Worm (Caenorhabditis elegans) whole organism, midembryonic: ENCODE measurements around the gene nhl-1.

ENCODE experiments used
- T22C8.4 ChIP-seq: fragments of 200-800 bp; sonication (Bioruptor generic); IDR thresholded peaks from 2 replicates; pipeline ENCODE4 v1.3.6; 2022; ENCODE audit warnings: missing genetic modification characterization, missing compliant biosample characterization
- cog-1 ChIP-seq: sonication (generic microtip); optimal IDR thresholded peaks from 2 replicates; lab custom pipeline; 2016; ENCODE audit warnings: missing genetic modification characterization, missing compliant biosample characterization
- flt-1 ChIP-seq: fragments of 200-800 bp; sonication (Bioruptor generic); IDR thresholded peaks from 2 replicates; pipeline ENCODE4 v1.3.6; 2022; ENCODE audit warnings: missing genetic modification characterization, missing compliant biosample characterization
- klf-2 ChIP-seq: fragments of 200-800 bp; sonication (Bioruptor generic); conservative IDR thresholded peaks from 2 replicates; pipeline ENCODE4 v1.3.6; 2022; ENCODE audit warnings: missing genetic modification reagents, missing genetic modification characterization, missing compliant biosample characterization
- med-1 ChIP-seq: sonication (generic microtip); optimal IDR thresholded peaks from 2 replicates; lab custom pipeline; 2017; ENCODE audit warnings: missing genetic modification characterization, mild to moderate bottlenecking, missing compliant biosample characterization, antibody characterized with exemption, missing genetic modification reagents; ENCODE audit not compliant: insufficient read depth
- ref-1 ChIP-seq: fragments of 200-800 bp; sonication (Bioruptor generic); conservative IDR thresholded peaks from 2 replicates; pipeline ENCODE4 v1.3.6; 2022; ENCODE audit warnings: missing genetic modification reagents, missing genetic modification characterization, missing compliant biosample characterization
- tab-1 ChIP-seq: fragments of 200-800 bp; sonication (Bioruptor generic); IDR thresholded peaks from 2 replicates; pipeline ENCODE4 v1.3.6; 2022; ENCODE audit warnings: missing genetic modification characterization, missing compliant biosample characterization
- ztf-23 ChIP-seq: fragments of 200-800 bp; sonication (Bioruptor generic); IDR thresholded peaks from 2 replicates; pipeline ENCODE4 v1.3.6; 2022; ENCODE audit warnings: missing genetic modification reagents, missing genetic modification characterization, missing compliant biosample characterization
- ztf-29 ChIP-seq: fragments of 200-800 bp; sonication (Bioruptor generic); IDR thresholded peaks from 2 replicates; pipeline ENCODE4 v1.3.6; 2022; ENCODE audit warnings: missing genetic modification reagents, missing genetic modification characterization, missing compliant biosample characterization

Gene nhl-1

DNA sequence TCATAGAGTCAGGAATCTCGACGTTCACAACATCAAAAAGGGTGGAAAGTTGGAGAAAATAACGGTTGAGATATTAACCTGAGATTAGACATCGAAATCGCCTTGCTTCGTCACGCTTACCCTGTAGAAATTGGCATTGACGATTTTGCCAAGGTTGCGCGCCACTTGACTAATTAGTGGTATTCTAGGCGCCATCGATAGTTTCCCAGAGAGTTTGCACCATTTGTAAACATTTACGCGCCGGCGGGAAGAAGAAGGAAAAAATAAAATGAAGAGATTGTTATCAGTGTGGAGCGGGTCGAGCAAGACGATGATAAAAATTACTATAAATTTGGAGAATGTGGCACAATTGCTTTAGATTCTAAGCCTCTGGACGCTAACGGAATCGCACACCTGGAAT, 43.4 kb downstream of the nhl-1 start:
- no peak for TF ChIP-seq tab-1 (GFP tag; lab: Robert Waterston, UW)
- TF ChIP-seq ref-1: no peak
- TF ChIP-seq ztf-23: no peak
- no peak for TF ChIP-seq ztf-29 (GFP tag; lab: Robert Waterston, UW)
- no peak for TF ChIP-seq cog-1 (tag; lab: Kevin White, UChicago)
- TF ChIP-seq flt-1 (GFP tag; lab: Robert Waterston, UW): no peak
- TF ChIP-seq T22C8.4 (GFP tag; lab: Robert Waterston, UW): no peak
- TF ChIP-seq klf-2 (GFP tag; lab: Robert Waterston, UW): no peak
- TF ChIP-seq med-1 (GFP tag; lab: Kevin White, UChicago): no peak

DNA sequence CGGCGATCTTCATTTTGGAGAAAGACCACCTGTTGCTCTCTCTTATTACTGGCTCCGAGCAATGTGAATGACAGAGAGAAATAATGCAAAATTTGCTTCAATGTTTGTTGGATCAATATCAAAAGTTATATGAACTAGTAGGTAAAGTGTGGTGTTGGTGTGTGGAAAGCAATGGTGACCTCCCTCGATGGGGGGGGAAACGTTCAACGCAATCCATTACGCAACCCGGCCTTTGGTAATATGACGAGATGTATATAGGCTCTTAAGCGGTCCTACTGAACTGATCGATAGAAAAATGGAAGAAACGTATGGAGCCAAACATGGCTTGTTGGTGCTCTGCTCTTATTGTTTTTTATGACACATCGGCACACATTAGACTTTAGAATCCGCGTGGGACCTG, 44.0 kb downstream of the nhl-1 start:
- no peak for TF ChIP-seq ref-1
- TF ChIP-seq ztf-23: no peak
- TF ChIP-seq med-1 (GFP tag; lab: Kevin White, UChicago): no peak
- no peak for TF ChIP-seq tab-1 (GFP tag; lab: Robert Waterston, UW)
- no peak for TF ChIP-seq cog-1 (tag; lab: Kevin White, UChicago)
- no peak for TF ChIP-seq flt-1 (GFP tag; lab: Robert Waterston, UW)
- TF ChIP-seq T22C8.4 (GFP tag; lab: Robert Waterston, UW): no peak; the same call in 1 of the 2 replicates
- TF ChIP-seq ztf-29 (GFP tag; lab: Robert Waterston, UW): no peak
- TF ChIP-seq klf-2 (GFP tag; lab: Robert Waterston, UW): no peak

DNA sequence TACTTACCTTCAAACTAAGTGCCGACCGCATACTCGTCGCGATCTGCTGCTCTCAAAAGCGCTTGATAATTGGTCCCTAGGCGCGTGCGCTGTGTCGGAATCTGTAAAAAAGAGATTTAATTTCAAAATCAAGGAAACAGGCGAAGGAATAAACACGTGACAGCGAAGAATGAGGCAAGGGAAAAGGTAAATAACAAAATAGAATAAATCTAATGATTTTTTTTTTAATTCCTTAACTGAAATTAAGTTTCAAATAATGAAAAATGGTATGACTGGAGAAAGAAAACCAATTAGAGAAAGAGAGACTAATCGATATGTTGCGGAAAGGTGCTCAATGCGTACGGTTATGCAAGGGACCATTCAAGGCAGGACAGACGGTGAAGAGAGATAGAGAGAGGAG, 44.5 kb downstream of the nhl-1 start, which contains the start of gene cya-1:
TSS of gene cya-1 (minus strand) at position 101 of the 400 bp plus-strand sequence.
- TF ChIP-seq ref-1 (no peak), cog-1 (tag; lab: Kevin White, UChicago) (no peak), tab-1 (GFP tag; lab: Robert Waterston, UW) (no peak), flt-1 (GFP tag; lab: Robert Waterston, UW) (no peak), ztf-23 (no peak), klf-2 (GFP tag; lab: Robert Waterston, UW) (no peak), med-1 (GFP tag; lab: Kevin White, UChicago) (no peak), ztf-29 (GFP tag; lab: Robert Waterston, UW) (no peak), T22C8.4 (GFP tag; lab: Robert Waterston, UW) (no peak)

DNA sequence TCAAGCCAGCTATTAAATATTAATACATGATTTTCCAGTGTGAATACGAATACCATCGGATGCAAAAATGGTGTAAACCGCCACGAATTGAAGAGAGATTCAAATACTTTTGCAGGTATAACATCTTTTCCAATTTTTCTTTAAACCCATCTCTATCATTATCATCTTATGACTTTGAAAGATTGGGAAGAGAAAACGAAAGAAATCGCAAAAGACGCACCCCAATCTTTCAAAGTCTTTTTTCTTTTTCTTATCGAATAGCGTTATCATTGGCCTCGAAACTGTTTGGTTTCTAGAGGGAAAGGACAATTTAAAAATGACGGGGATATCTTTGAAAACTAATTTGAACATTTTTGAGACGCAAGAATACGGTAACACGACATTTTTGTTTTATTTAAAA, 48.1 kb downstream of the nhl-1 start:
- TF ChIP-seq ztf-23 (no peak), ref-1 (no peak), ztf-29 (GFP tag; lab: Robert Waterston, UW) (no peak), klf-2 (GFP tag; lab: Robert Waterston, UW) (no peak), med-1 (GFP tag; lab: Kevin White, UChicago) (no peak), cog-1 (tag; lab: Kevin White, UChicago) (no peak), flt-1 (GFP tag; lab: Robert Waterston, UW) (no peak), tab-1 (GFP tag; lab: Robert Waterston, UW) (no peak), T22C8.4 (GFP tag; lab: Robert Waterston, UW) (no peak)

DNA sequence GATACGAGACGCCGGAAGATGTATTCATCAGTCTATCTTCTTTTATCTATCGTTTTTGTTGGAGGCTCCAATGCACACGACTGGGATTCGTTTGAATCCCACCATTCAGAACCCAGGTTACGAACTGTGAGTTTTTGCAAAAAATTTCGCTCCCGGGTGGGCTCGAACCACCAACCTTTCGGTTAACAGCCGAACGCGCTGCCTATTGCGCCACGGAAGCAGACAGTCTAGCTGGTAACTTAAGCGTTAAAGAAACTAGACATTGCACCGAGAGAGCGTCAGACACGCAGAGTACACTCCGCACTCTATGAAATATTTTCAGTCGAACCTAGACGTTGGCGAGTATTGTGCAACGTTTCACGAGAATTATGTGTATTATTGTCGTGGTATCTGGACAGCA, 49.6 kb downstream of the nhl-1 start:
- TF ChIP-seq ztf-23 (peak; percentile 81), flt-1 (GFP tag; lab: Robert Waterston, UW) (peak; percentile 92), med-1 (GFP tag; lab: Kevin White, UChicago) (no peak), tab-1 (GFP tag; lab: Robert Waterston, UW) (peak; percentile 87), ztf-29 (GFP tag; lab: Robert Waterston, UW) (peak; percentile 40; the same call in 1 of the 2 replicates), cog-1 (tag; lab: Kevin White, UChicago) (no peak), ref-1 (peak; percentile 62), klf-2 (GFP tag; lab: Robert Waterston, UW) (0 out of 2 replicates have a peak, but pooled peaks have one; percentile 59), T22C8.4 (GFP tag; lab: Robert Waterston, UW) (peak; percentile 72)

DNA sequence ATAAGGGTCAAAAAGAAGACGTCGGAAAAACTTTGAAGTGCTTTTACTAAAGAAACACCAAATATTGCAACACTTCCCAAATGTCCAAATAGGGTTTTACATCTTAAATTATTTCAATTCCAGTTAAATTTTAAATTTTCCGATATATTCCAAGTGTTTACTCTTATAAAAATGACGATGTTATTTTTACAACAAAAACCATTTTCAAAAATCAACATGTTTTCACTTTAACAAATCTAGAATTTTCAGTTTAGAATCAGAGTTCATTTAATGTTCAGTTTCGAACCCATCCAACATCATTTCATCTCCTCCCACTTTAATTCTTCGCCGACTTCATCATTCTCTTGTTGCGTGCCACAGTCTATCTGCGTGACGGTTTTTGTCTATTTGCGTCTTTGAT, 50.1 kb downstream of the nhl-1 start, which contains the start of gene dos-1:
TSS of gene dos-1 (plus strand) at position 301 of the 400 bp plus-strand sequence.
- TF ChIP-seq med-1 (GFP tag; lab: Kevin White, UChicago): no peak
- TF ChIP-seq ztf-23: no peak
- TF ChIP-seq cog-1 (tag; lab: Kevin White, UChicago): no peak
- no peak for TF ChIP-seq T22C8.4 (GFP tag; lab: Robert Waterston, UW)
- TF ChIP-seq klf-2 (GFP tag; lab: Robert Waterston, UW): no peak
- no peak for TF ChIP-seq ref-1

DNA sequence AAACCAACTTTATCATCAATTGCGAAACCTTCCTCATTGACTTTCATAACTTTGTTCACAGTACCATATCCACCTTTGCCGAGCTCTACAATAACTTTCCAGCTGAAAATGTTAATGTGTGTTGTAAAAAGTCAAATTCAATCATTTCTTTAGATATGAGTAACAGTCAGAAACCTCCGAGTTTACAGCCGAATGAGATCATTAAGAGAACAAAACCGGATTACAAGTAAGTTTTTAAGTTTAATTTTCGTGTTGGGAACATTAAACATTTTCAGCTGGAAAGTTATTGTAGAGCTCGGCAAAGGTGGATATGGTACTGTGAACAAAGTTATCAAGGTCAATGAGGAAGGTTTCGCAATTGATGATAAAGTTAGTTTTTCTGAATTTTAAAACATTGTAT, 52.5 kb downstream of the nhl-1 start, which contains the start of gene ZK507.1:
TSS of gene ZK507.1 (minus strand) at position 101 of the 400 bp plus-strand sequence.
- TF ChIP-seq tab-1 (GFP tag; lab: Robert Waterston, UW) (no peak), flt-1 (GFP tag; lab: Robert Waterston, UW) (no peak), klf-2 (GFP tag; lab: Robert Waterston, UW) (no peak), ref-1 (no peak), cog-1 (tag; lab: Kevin White, UChicago) (no peak), med-1 (GFP tag; lab: Kevin White, UChicago) (no peak), T22C8.4 (GFP tag; lab: Robert Waterston, UW) (no peak), ztf-29 (GFP tag; lab: Robert Waterston, UW) (no peak), ztf-23 (no peak)
